Fruit fly (Drosophila melanogaster) Kc167 (cell line): ENCODE measurements around the gene Liprin-beta.

Experiments
- h ChIP-seq: fragments of >200 bp; optimal IDR thresholded peaks from 3 replicates; lab custom pipeline; 2018; ENCODE audit warnings: missing external identifiers
- insv ChIP-seq: fragments of >200 bp; optimal IDR thresholded peaks from 3 replicates; lab custom pipeline; 2018; ENCODE audit warnings: missing external identifiers
- psq ChIP-seq: fragments of >200 bp; optimal IDR thresholded peaks from 2 replicates; lab custom pipeline; 2017; ENCODE audit warnings: missing external identifiers

- TF ChIP-seq psq (lab: Kevin White, UChicago) (no peak), h (no peak), insv (lab: Kevin White, UChicago) (no peak)
Measured at dm6 chr3L:13495065-13495464, 18.0 kb upstream of the Liprin-beta start.
